Fruit fly (Drosophila melanogaster): Measurements from ENCODE around the gene Sas-6.

- TF ChIP-seq CG8478 (optimal IDR thresholded peaks at IDR 0.05) (no peak), CTCF (optimal IDR thresholded peaks at IDR 0.05) (no peak)
These were observed 32.1 kb upstream of the Sas-6 start for dm6 chr3R:29963102-29963501.
